Worm (Caenorhabditis elegans) whole organism, L2 larva: ENCODE data around the gene ctf-4.
A peak's percentile ranks its signal among the peaks of the same experiment; 100 is the strongest.

Source experiments
- C34F6.9 ChIP-seq: fragments of 150-350 bp; optimal IDR thresholded peaks from 2 replicates; lab custom pipeline; 2014; ENCODE audit warnings: missing biosample characterization, missing genetic modification characterization
- F13H6.1 ChIP-seq: sonication (generic microtip); optimal IDR thresholded peaks from 2 replicates; lab custom pipeline; 2016; ENCODE audit warnings: missing genetic modification characterization, missing compliant biosample characterization
- R02D3.7 ChIP-seq: fragments of 150-350 bp; optimal IDR thresholded peaks from 2 replicates; lab custom pipeline; 2014; ENCODE audit warnings: missing biosample characterization, missing genetic modification characterization
- Y55F3AM.14 ChIP-seq: fragments of 200-800 bp; sonication (Bioruptor generic); optimal IDR thresholded peaks from 2 replicates; lab custom pipeline; 2018; ENCODE audit warnings: mild to moderate bottlenecking, missing genetic modification characterization, missing compliant biosample characterization
- ZK546.5 ChIP-seq: sonication (generic microtip); optimal IDR thresholded peaks from 2 replicates; lab custom pipeline; 2017; ENCODE audit warnings: missing biosample characterization, missing genetic modification characterization
- alr-1 ChIP-seq: fragments of 150-350 bp; optimal IDR thresholded peaks from 2 replicates; lab custom pipeline; 2014; ENCODE audit warnings: missing biosample characterization, missing genetic modification characterization
- aly-2 ChIP-seq: fragments of 150-350 bp; optimal IDR thresholded peaks from 2 replicates; lab custom pipeline; 2014; ENCODE audit warnings: missing biosample characterization, missing genetic modification characterization
- ama-1 ChIP-seq: fragments of 150-350 bp; optimal IDR thresholded peaks from 2 replicates; lab custom pipeline; 2018; ENCODE audit warnings: inconsistent platforms
- blmp-1 ChIP-seq: sonication (generic microtip); optimal IDR thresholded peaks from 2 replicates; lab custom pipeline; 2017; ENCODE audit warnings: missing genetic modification characterization, mild to moderate bottlenecking, missing compliant biosample characterization, antibody characterized with exemption, moderate library complexity; ENCODE audit not compliant: insufficient read depth
- ceh-16 ChIP-seq: fragments of 150-350 bp; optimal IDR thresholded peaks from 2 replicates; lab custom pipeline; 2014; ENCODE audit warnings: missing biosample characterization, missing genetic modification characterization
- ceh-82 ChIP-seq: fragments of 150-350 bp; optimal IDR thresholded peaks from 2 replicates; lab custom pipeline; 2014; ENCODE audit warnings: missing biosample characterization, missing genetic modification characterization
- crh-2 ChIP-seq: sonication (generic microtip); optimal IDR thresholded peaks from 2 replicates; lab custom pipeline; 2017; ENCODE audit warnings: missing biosample characterization, missing genetic modification characterization
- dmd-4 ChIP-seq: sonication (generic microtip); optimal IDR thresholded peaks from 2 replicates; lab custom pipeline; 2017; ENCODE audit warnings: missing biosample characterization, missing genetic modification characterization
- egl-27 ChIP-seq: sonication (generic microtip); optimal IDR thresholded peaks from 3 replicates; lab custom pipeline; 2017; ENCODE audit warnings: missing biosample characterization, missing genetic modification reagents, missing genetic modification characterization
- elt-1 ChIP-seq: fragments of 150-350 bp; optimal IDR thresholded peaks from 2 replicates; lab custom pipeline; 2014; ENCODE audit warnings: missing biosample characterization, missing genetic modification characterization
- elt-3 ChIP-seq: sonication (generic microtip); optimal IDR thresholded peaks from 2 replicates; lab custom pipeline; 2017; ENCODE audit warnings: missing biosample characterization, missing genetic modification characterization
- fos-1 ChIP-seq: fragments of 150-350 bp; optimal IDR thresholded peaks from 2 replicates; lab custom pipeline; 2014; ENCODE audit warnings: missing biosample characterization, missing genetic modification characterization
- gmeb-1 ChIP-seq: fragments of 150-350 bp; optimal IDR thresholded peaks from 2 replicates; lab custom pipeline; 2014; ENCODE audit warnings: missing biosample characterization, missing genetic modification characterization
- lin-11 ChIP-seq: fragments of 150-350 bp; sonication (generic microtip); optimal IDR thresholded peaks from 2 replicates; lab custom pipeline; 2014; ENCODE audit warnings: missing biosample characterization, missing genetic modification characterization, inconsistent platforms, mixed read lengths
- lin-13 ChIP-seq: fragments of 150-350 bp; optimal IDR thresholded peaks from 2 replicates; lab custom pipeline; 2014; ENCODE audit warnings: missing biosample characterization, missing genetic modification reagents, missing genetic modification characterization
- lin-39 ChIP-seq: fragments of 150-350 bp; optimal IDR thresholded peaks from 2 replicates; lab custom pipeline; 2014; ENCODE audit warnings: missing biosample characterization, missing genetic modification reagents, missing genetic modification characterization
- lsy-2 ChIP-seq, 2 experiments: fragments of 150-350 bp in 1 of 2; sonication (generic microtip) in 1 of 2; optimal IDR thresholded peaks; 2 replicates each; lab custom pipeline; 2014 to 2017; ENCODE audit warnings: missing biosample characterization in 2 of 2, missing genetic modification characterization in 2 of 2
- mab-5 ChIP-seq: fragments of 150-350 bp; optimal IDR thresholded peaks from 2 replicates; lab custom pipeline; 2014; ENCODE audit warnings: missing biosample characterization, missing genetic modification characterization
- mbf-1 ChIP-seq: sonication (generic microtip); optimal IDR thresholded peaks from 2 replicates; lab custom pipeline; 2017; ENCODE audit warnings: missing biosample characterization, missing genetic modification characterization
- mdl-1 ChIP-seq, 2 experiments: fragments of 150-350 bp in 1 of 2; sonication (generic microtip) in 1 of 2; optimal IDR thresholded peaks; 2 replicates each; lab custom pipeline; 2017; ENCODE audit warnings: missing biosample characterization in 2 of 2, missing genetic modification characterization in 2 of 2
- nhr-10 ChIP-seq: sonication (generic microtip); optimal IDR thresholded peaks from 2 replicates; lab custom pipeline; 2017; ENCODE audit warnings: missing biosample characterization, missing genetic modification characterization
- nhr-11 ChIP-seq: fragments of 150-350 bp; optimal IDR thresholded peaks from 2 replicates; lab custom pipeline; 2014; ENCODE audit warnings: missing biosample characterization, missing genetic modification characterization
- nhr-12 ChIP-seq: fragments of 150-350 bp; optimal IDR thresholded peaks from 2 replicates; lab custom pipeline; 2014; ENCODE audit warnings: missing biosample characterization, missing genetic modification characterization
- nhr-129 ChIP-seq: fragments of 150-350 bp; optimal IDR thresholded peaks from 2 replicates; lab custom pipeline; 2014; ENCODE audit warnings: missing biosample characterization, missing genetic modification characterization
- nhr-21 ChIP-seq: fragments of 150-350 bp; optimal IDR thresholded peaks from 2 replicates; lab custom pipeline; 2014; ENCODE audit warnings: missing biosample characterization, missing genetic modification characterization
- nhr-23 ChIP-seq: fragments of 150-350 bp; optimal IDR thresholded peaks from 2 replicates; lab custom pipeline; 2014; ENCODE audit warnings: missing biosample characterization, missing genetic modification reagents, missing genetic modification characterization
- nhr-237 ChIP-seq: fragments of 150-350 bp; optimal IDR thresholded peaks from 2 replicates; lab custom pipeline; 2014; ENCODE audit warnings: missing biosample characterization, missing genetic modification characterization
- nhr-25 ChIP-seq: fragments of 150-350 bp; sonication (generic microtip); optimal IDR thresholded peaks from 3 replicates; lab custom pipeline; 2014; ENCODE audit warnings: missing biosample characterization, missing genetic modification characterization
- nhr-6 ChIP-seq: fragments of 150-350 bp; optimal IDR thresholded peaks from 2 replicates; lab custom pipeline; 2014; ENCODE audit warnings: missing biosample characterization, missing genetic modification characterization
- nhr-77 ChIP-seq: fragments of 150-350 bp; optimal IDR thresholded peaks from 2 replicates; lab custom pipeline; 2014; ENCODE audit warnings: missing biosample characterization, missing genetic modification characterization
- peb-1 ChIP-seq: fragments of 150-350 bp; optimal IDR thresholded peaks from 2 replicates; lab custom pipeline; 2014; ENCODE audit warnings: missing biosample characterization, missing genetic modification characterization
- sem-4 ChIP-seq: fragments of 150-350 bp; optimal IDR thresholded peaks from 2 replicates; lab custom pipeline; 2014; ENCODE audit warnings: missing biosample characterization, missing genetic modification reagents, missing genetic modification characterization
- skn-1 ChIP-seq: sonication (generic microtip); optimal IDR thresholded peaks from 2 replicates; lab custom pipeline; 2017; ENCODE audit warnings: missing biosample characterization, missing genetic modification characterization
- sma-3 ChIP-seq: sonication (generic microtip); optimal IDR thresholded peaks from 2 replicates; lab custom pipeline; 2016; ENCODE audit warnings: missing genetic modification reagents, missing genetic modification characterization, missing compliant biosample characterization
- sma-9 ChIP-seq, 2 experiments: fragments of 150-350 bp in 1 of 2; sonication (generic microtip) in 1 of 2; optimal IDR thresholded peaks; 2 replicates each; lab custom pipeline; 2014 to 2016; ENCODE audit warnings: missing genetic modification characterization in 2 of 2, mild to moderate bottlenecking in 1 of 2, missing biosample characterization in 1 of 2, missing compliant biosample characterization in 1 of 2, missing genetic modification reagents in 1 of 2, moderate library complexity in 1 of 2
- snpc-4 ChIP-seq: fragments of 150-350 bp; optimal IDR thresholded peaks from 2 replicates; lab custom pipeline; 2014; ENCODE audit warnings: missing biosample characterization, missing genetic modification characterization
- unc-39 ChIP-seq: fragments of 150-350 bp; optimal IDR thresholded peaks from 2 replicates; lab custom pipeline; 2014; ENCODE audit warnings: missing biosample characterization, missing genetic modification characterization
- unc-55 ChIP-seq: fragments of 150-350 bp; sonication (generic microtip); optimal IDR thresholded peaks from 3 replicates; lab custom pipeline; 2014; ENCODE audit warnings: missing biosample characterization, missing genetic modification reagents, missing genetic modification characterization
- unc-62 ChIP-seq: fragments of 150-350 bp; optimal IDR thresholded peaks from 2 replicates; lab custom pipeline; 2014; ENCODE audit warnings: missing biosample characterization, missing genetic modification reagents, missing genetic modification characterization
- zag-1 ChIP-seq: fragments of 150-350 bp; optimal IDR thresholded peaks from 2 replicates; lab custom pipeline; 2014; ENCODE audit warnings: missing biosample characterization, missing genetic modification characterization
- ztf-1 ChIP-seq: fragments of 200-800 bp; sonication (Bioruptor generic); conservative IDR thresholded peaks from 2 replicates; pipeline ENCODE4 v1.3.6; 2022; ENCODE audit warnings: missing genetic modification characterization, missing compliant biosample characterization
- ztf-11 ChIP-seq: sonication (generic microtip); optimal IDR thresholded peaks from 2 replicates; lab custom pipeline; 2017; ENCODE audit warnings: missing biosample characterization, missing genetic modification characterization
- ztf-4 ChIP-seq: fragments of 150-350 bp; optimal IDR thresholded peaks from 2 replicates; lab custom pipeline; 2014; ENCODE audit warnings: missing biosample characterization, missing genetic modification characterization

Gene ctf-4

DNA sequence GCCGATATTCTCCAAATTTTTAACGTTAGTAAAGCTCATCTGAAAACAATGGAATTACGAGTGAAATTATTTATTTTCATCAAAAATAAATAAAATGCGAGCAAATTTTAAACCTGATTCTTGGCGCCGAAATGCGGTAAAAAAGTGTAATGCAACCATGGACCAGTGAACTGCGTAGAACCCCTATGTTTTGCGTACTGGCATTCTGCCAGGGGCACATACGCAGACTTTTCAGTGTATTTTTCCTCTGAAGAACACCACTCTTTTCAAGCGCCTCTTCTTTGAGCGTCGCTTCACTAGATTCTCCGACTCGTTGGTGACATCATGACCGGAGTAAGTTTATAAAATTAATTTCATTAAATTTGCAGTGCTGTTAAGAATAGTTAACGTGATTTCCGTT lies at the start of gene ctf-4, which contains the start of gene eef-1G:
Gene ctf-4 (minus strand): TSS at position 39 of the 400 bp plus-strand sequence.
Gene eef-1G (plus strand): TSS at position 219 of the 400 bp plus-strand sequence.
- TF ChIP-seq elt-1 (no peak), lin-13 (GFP tag; lab: Kevin White, UChicago) (peak; percentile 96), peb-1 (tag; lab: Kevin White, UChicago) (no peak), ZK546.5 (peak; percentile 71), nhr-21 (tag; lab: Kevin White, UChicago) (peak; percentile 98), fos-1 (tag; lab: Kevin White, UChicago) (peak; percentile 99), nhr-11 (no peak), dmd-4 (no peak), unc-39 (tag; lab: Kevin White, UChicago) (no peak), alr-1 (tag; lab: Kevin White, UChicago) (no peak), lin-39 (peak; percentile 36), aly-2 (tag; lab: Kevin White, UChicago) (no peak), gmeb-1 (peak; percentile 97), blmp-1 (peak; percentile 71), ceh-82 (tag; lab: Kevin White, UChicago) (peak; percentile 75), ceh-16 (peak; percentile 31), unc-55 (GFP tag; lab: Kevin White, UChicago) (peak; percentile 99), mdl-1 (tag; optimal IDR thresholded peaks at IDR 0.05; lab: Kevin White, UChicago) (peak in 1 of 2 experiments; percentile 60), egl-27 (tag; lab: Kevin White, UChicago) (peak; percentile 82), C34F6.9 (tag; lab: Kevin White, UChicago) (peak; percentile 99), ama-1 (lab: Kevin White, UChicago) (peak; percentile 51), F13H6.1 (tag; lab: Kevin White, UChicago) (peak; percentile 96), lin-11 (tag; lab: Kevin White, UChicago) (peak; percentile 94), sma-3 (GFP tag; lab: Kevin White, UChicago) (peak; percentile 97), elt-3 (no peak), mbf-1 (tag; lab: Kevin White, UChicago) (no peak), nhr-25 (tag; lab: Kevin White, UChicago) (peak; percentile 98), R02D3.7 (tag; lab: Kevin White, UChicago) (peak; percentile 58), ztf-11 (tag; lab: Kevin White, UChicago) (no peak), Y55F3AM.14 (peak; percentile 76), nhr-237 (no peak), ztf-1 (GFP tag; lab: Robert Waterston, UW) (no peak), skn-1 (tag; lab: Kevin White, UChicago) (peak; percentile 86), crh-2 (tag; lab: Kevin White, UChicago) (peak; percentile 98), mab-5 (tag; lab: Kevin White, UChicago) (peak; percentile 85), unc-62 (GFP tag; lab: Kevin White, UChicago) (peak; percentile 12), nhr-6 (tag; lab: Kevin White, UChicago) (peak; percentile 95), sma-9 (GFP tag; optimal IDR thresholded peaks at IDR 0.05; lab: Kevin White, UChicago) (peak; percentile 99), sma-9 (tag; optimal IDR thresholded peaks at IDR 0.05; lab: Kevin White, UChicago) (no peak), nhr-77 (tag; lab: Kevin White, UChicago) (peak; percentile 57), nhr-129 (tag; lab: Kevin White, UChicago) (peak; percentile 99), ztf-4 (peak; percentile 93), nhr-10 (tag; lab: Kevin White, UChicago) (peak; percentile 61), snpc-4 (tag; lab: Kevin White, UChicago) (peak; percentile 88), zag-1 (tag; lab: Kevin White, UChicago) (peak; percentile 87), sem-4 (tag; lab: Kevin White, UChicago) (peak; percentile 97), lsy-2 (tag; optimal IDR thresholded peaks at IDR 0.05; lab: Kevin White, UChicago) (peak; percentile 83 to 96), nhr-23 (tag; lab: Kevin White, UChicago) (no peak), nhr-12 (tag; lab: Kevin White, UChicago) (no peak)
